Fruit fly (Drosophila melanogaster): ENCODE data around the gene Mur18B.

Gene Mur18B

DNA sequence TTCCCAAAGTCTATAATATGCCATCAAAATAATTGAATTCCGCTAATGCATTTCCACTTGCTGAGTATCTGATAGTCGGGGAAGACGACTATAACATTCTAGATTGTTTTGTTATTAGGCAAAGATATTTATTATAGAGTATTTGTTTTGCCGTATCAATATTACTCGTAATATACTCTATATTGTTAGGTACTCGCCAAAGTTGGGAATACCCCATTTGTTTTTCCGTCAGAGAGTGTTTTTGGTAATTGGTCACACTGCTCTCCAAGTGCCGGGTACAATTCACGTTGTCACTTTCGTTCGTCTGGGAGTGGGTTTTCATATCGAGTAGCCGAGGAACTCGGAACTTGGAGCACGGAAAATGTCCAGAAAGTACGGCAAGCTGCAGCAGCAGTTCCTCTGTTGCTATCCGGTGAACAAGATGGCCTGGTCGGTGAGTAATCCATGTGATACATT is 30.4 kb downstream of the Mur18B start, which contains the start of gene CG7889:
CG7889 (plus strand) TSS at position 253 of the 456 bp plus-strand sequence.
- TF ChIP-seq CG17359 (tag; optimal IDR thresholded peaks at IDR 0.05) (no peak), CG3281 (GFP tag; optimal IDR thresholded peaks at IDR 0.05) (peak; percentile 26), Sin3A (optimal IDR thresholded peaks at IDR 0.05) (no peak), nerfin-2 (GFP tag; IDR thresholded peaks at IDR 0.05; ENCODE audit: partially characterized antibody) (no peak), Xbp1 (GFP tag; optimal IDR thresholded peaks at IDR 0.05) (no peak), nerfin-1 (tag; optimal IDR thresholded peaks at IDR 0.05) (no peak), ro (GFP tag; IDR thresholded peaks at IDR 0.05) (no peak), Atf6 (GFP tag; IDR thresholded peaks at IDR 0.05) (no peak), Elba2 (GFP tag; optimal IDR thresholded peaks at IDR 0.05) (no peak), PHDP (tag; optimal IDR thresholded peaks at IDR 0.05) (no peak), Ravus (GFP tag; IDR thresholded peaks at IDR 0.05) (no peak), ttk (GFP tag; IDR thresholded peaks at IDR 0.05) (no peak), pan (optimal IDR thresholded peaks at IDR 0.05) (no peak), pan (GFP tag; optimal IDR thresholded peaks at IDR 0.05 in 1 of 2, IDR thresholded peaks at IDR 0.05 in 1 of 2) (no peak), CG2120 (GFP tag; optimal IDR thresholded peaks at IDR 0.05) (peak; percentile 27), da (GFP tag; optimal IDR thresholded peaks at IDR 0.05) (no peak), Dll (GFP tag; IDR thresholded peaks at IDR 0.05; ENCODE audit: partially characterized antibody) (no peak), Fer2 (tag; optimal IDR thresholded peaks at IDR 0.05) (no peak), Hr51 (GFP tag; optimal IDR thresholded peaks at IDR 0.05) (no peak), gt (GFP tag; IDR thresholded peaks at IDR 0.05) (no peak), nmo (GFP tag; optimal IDR thresholded peaks at IDR 0.05) (peak; percentile 45), dati (GFP tag; IDR thresholded peaks at IDR 0.05) (no peak), NC2β (GFP tag; optimal IDR thresholded peaks at IDR 0.05) (no peak), chif (GFP tag; optimal IDR thresholded peaks at IDR 0.05) (no peak), az2 (GFP tag; optimal IDR thresholded peaks at IDR 0.05) (no peak), sim (GFP tag; IDR thresholded peaks at IDR 0.05) (no peak), CG17361 (GFP tag; IDR thresholded peaks at IDR 0.05) (peak; percentile 67), sens (GFP tag) (peak; percentile 86), Hr78 (GFP tag; optimal IDR thresholded peaks at IDR 0.05) (no peak), Fer1 (GFP tag; optimal IDR thresholded peaks at IDR 0.05) (peak; percentile 25), emc (GFP tag; optimal IDR thresholded peaks at IDR 0.05) (no peak), dmrt11E (tag; optimal IDR thresholded peaks at IDR 0.05) (no peak), CG3163 (GFP tag; optimal IDR thresholded peaks at IDR 0.05) (no peak), z (GFP tag; IDR thresholded peaks at IDR 0.05) (no peak), CG15073 (GFP tag; optimal IDR thresholded peaks at IDR 0.05) (no peak), vvl (GFP tag; IDR thresholded peaks at IDR 0.05) (no peak), CG11695 (GFP tag; IDR thresholded peaks at IDR 0.05) (0 out of 3 replicates have a peak, but pooled peaks have one; percentile 29), ATbp (GFP tag; optimal IDR thresholded peaks at IDR 0.05) (no peak), ap (GFP tag; IDR thresholded peaks at IDR 0.05) (0 out of 2 replicates have a peak, but pooled peaks have one; percentile 14), CG3995 (GFP tag; optimal IDR thresholded peaks at IDR 0.05) (peak; percentile 70), CG2202 (tag; optimal IDR thresholded peaks at IDR 0.05) (no peak), zfh2 (GFP tag; optimal IDR thresholded peaks at IDR 0.05) (no peak), ind (GFP tag; optimal IDR thresholded peaks at IDR 0.05) (peak; percentile 8), CG12219 (GFP tag; optimal IDR thresholded peaks at IDR 0.05) (no peak), CG17328 (GFP tag; IDR thresholded peaks at IDR 0.05) (no peak), CG8944 (GFP tag; optimal IDR thresholded peaks at IDR 0.05) (no peak), CG30403 (GFP tag; optimal IDR thresholded peaks at IDR 0.05) (peak; percentile 6), crol (GFP tag; IDR thresholded peaks at IDR 0.05) (no peak), ewg (GFP tag; optimal IDR thresholded peaks at IDR 0.05) (no peak), slbo (GFP tag; IDR thresholded peaks at IDR 0.05) (peak; percentile 53; the same call in 1 of the 2 replicates), fd102C (GFP tag; optimal IDR thresholded peaks at IDR 0.05) (no peak), br (optimal IDR thresholded peaks at IDR 0.05) (no peak), pros (GFP tag; optimal IDR thresholded peaks at IDR 0.05) (no peak)
